Fruit fly (Drosophila melanogaster) whole organism, wandering third instar larva: ENCODE measurements around the gene pigeon.

ENCODE experiments used
- CG9705 ChIP-seq: fragments of 200-800 bp; sonication (Bioruptor generic); optimal IDR thresholded peaks from 2 replicates; lab custom pipeline; 2018; ENCODE audit warnings: missing biosample characterization, mild to moderate bottlenecking, missing genetic modification characterization
- Dfd ChIP-seq: fragments of >200 bp; optimal IDR thresholded peaks from 2 replicates; lab custom pipeline; 2017; ENCODE audit warnings: missing biosample characterization, missing genetic modification characterization
- Hr78 ChIP-seq: fragments of >200 bp; optimal IDR thresholded peaks from 2 replicates; lab custom pipeline; 2017; ENCODE audit warnings: missing biosample characterization, missing genetic modification characterization
- Myc ChIP-seq: fragments of >200 bp; optimal IDR thresholded peaks from 2 replicates; lab custom pipeline; 2017
- OdsH ChIP-seq: fragments of 200-800 bp; sonication (Bioruptor generic); optimal IDR thresholded peaks from 2 replicates; lab custom pipeline; 2016; ENCODE audit warnings: missing biosample characterization, mild to moderate bottlenecking, missing genetic modification characterization
- br ChIP-seq: fragments of 200-800 bp; sonication (Bioruptor generic); optimal IDR thresholded peaks from 2 replicates; lab custom pipeline; 2016; ENCODE audit warnings: missing biosample characterization, missing genetic modification characterization
- pan ChIP-seq: fragments of >200 bp; optimal IDR thresholded peaks from 2 replicates; lab custom pipeline; 2017
- psq ChIP-seq: fragments of 200-800 bp; sonication (Bioruptor generic); optimal IDR thresholded peaks from 3 replicates; lab custom pipeline; 2017; ENCODE audit warnings: missing biosample characterization, mild to moderate bottlenecking, missing genetic modification characterization, moderate library complexity

dm6 chr2L:19201841-19202240 is 16.0 kb downstream of the pigeon start:
- TF ChIP-seq pan (lab: Kevin White, UChicago) (no peak), br (peak; percentile 49), Dfd (no peak), Myc (no peak), psq (GFP tag; lab: Kevin White, UChicago) (peak; percentile 55), CG9705 (GFP tag; lab: Kevin White, UChicago) (peak; percentile 12), Hr78 (GFP tag; lab: Kevin White, UChicago) (no peak), OdsH (GFP tag; lab: Kevin White, UChicago) (peak; percentile 67)
